Fruit fly (Drosophila melanogaster): ENCODE measurements around the gene Pisd.

DNA sequence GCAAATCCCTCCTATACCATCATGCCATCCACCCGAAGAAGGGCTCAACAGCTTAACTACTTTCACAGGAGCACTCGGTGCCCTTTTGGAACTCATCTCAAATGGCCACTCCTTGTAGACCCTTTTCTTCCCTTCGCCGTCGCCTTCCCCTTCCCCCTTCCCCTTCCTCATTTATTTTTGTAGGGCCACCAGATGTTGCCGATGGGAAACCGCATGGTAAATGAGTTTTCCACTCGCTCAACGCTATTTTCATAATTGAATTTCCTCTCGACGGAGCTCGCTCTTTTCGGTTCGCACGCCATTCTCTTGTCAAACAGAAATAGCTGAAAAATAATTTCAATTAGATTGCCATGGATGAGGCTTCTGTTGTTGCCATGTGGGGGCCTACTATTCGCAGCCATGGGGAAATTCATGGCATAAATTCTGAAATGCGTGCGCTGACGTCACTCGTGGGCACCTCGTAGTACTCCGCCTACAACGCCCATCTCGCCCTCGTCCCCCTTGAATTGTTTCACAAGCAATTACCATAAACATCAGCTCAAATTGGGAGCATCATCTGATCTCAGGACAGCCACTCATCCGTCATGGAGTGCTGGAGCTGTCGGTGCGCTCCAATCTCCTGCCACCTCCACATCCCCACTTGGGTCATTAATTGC lies 38.4 kb upstream of the Pisd start:
- TF ChIP-seq CG14711 (tag; optimal IDR thresholded peaks at IDR 0.05) (no peak), Clk (GFP tag; optimal IDR thresholded peaks at IDR 0.05) (no peak), cnc (optimal IDR thresholded peaks at IDR 0.05) (no peak), CG11617 (GFP tag; optimal IDR thresholded peaks at IDR 0.05) (no peak), CG33017 (tag; optimal IDR thresholded peaks at IDR 0.05) (no peak), ovo (GFP tag; optimal IDR thresholded peaks at IDR 0.05) (no peak), Hr96 (GFP tag; optimal IDR thresholded peaks at IDR 0.05) (no peak), Crg-1 (GFP tag; optimal IDR thresholded peaks at IDR 0.05) (no peak), cic (GFP tag; optimal IDR thresholded peaks at IDR 0.05) (no peak), CG7101 (tag; optimal IDR thresholded peaks at IDR 0.05) (no peak), toe (GFP tag; optimal IDR thresholded peaks at IDR 0.05) (no peak), CG12768 (GFP tag; optimal IDR thresholded peaks at IDR 0.05) (no peak)

Data from whole organism, adult.